Comparison of ENCODE assay signal across 3 worm cellular contexts in the genomic region with DNA sequence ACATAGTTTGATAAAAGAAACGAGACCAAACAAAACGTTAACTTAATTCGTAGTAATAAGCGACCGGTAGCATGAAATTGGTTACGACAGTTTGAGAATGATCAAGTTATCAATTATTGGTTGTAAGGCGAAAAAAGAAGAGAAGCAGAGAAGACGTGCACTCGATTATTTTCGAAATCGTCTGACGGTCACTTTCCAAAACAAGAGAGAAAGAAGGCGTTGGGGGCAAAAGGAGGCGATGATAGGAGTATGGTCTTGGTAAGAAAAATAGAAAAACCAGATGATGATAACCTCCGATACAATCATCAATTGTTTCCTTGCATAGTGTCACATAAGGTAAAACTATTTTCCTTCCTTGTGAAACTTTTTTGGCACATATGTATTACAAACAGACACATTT.
TF ChIP-seq lines count a peak whose summit lies in the region.

No protein-coding gene starts in this region.

TF ChIP-seq in whole organism, L1 larva, 84 proteins besides CTCF, POLR2A, EP300 and RAD21:
- TF ChIP-seq nhr-20 (tag; optimal IDR thresholded peaks at IDR 0.05; lab: Kevin White, UChicago) (peak; percentile 40), nhr-85 (tag; lab: Kevin White, UChicago) (peak; percentile 70), elt-3 (tag; optimal IDR thresholded peaks at IDR 0.05; lab: Kevin White, UChicago) (peak in 1 of 6 experiments; percentile 25), lin-14 (GFP tag; optimal IDR thresholded peaks at IDR 0.05; lab: Kevin White, UChicago) (peak; percentile 45), nhr-84 (tag; optimal IDR thresholded peaks at IDR 0.05; lab: Kevin White, UChicago) (no peak), irx-1 (tag; optimal IDR thresholded peaks at IDR 0.05; lab: Kevin White, UChicago) (no peak), lin-35 (GFP tag; optimal IDR thresholded peaks at IDR 0.05; lab: Kevin White, UChicago) (peak in 1 of 2 experiments; percentile 31), blmp-1 (tag; optimal IDR thresholded peaks at IDR 0.05; lab: Kevin White, UChicago) (peak; percentile 64), snu-23 (GFP tag; optimal IDR thresholded peaks at IDR 0.05; lab: Kevin White, UChicago) (peak; percentile 24), mdl-1 (tag; optimal IDR thresholded peaks at IDR 0.05; lab: Kevin White, UChicago) (no peak), unc-130 (tag; optimal IDR thresholded peaks at IDR 0.05; lab: Kevin White, UChicago) (peak; percentile 44)

TF ChIP-seq in whole organism, L2 larva, 48 proteins besides CTCF, POLR2A, EP300 and RAD21:
- no peak for TF ChIP-seq egl-27 (tag; optimal IDR thresholded peaks at IDR 0.05; lab: Kevin White, UChicago)
- TF ChIP-seq peb-1 (tag; optimal IDR thresholded peaks at IDR 0.05; lab: Kevin White, UChicago) = no peak
- peak; percentile 19 for TF ChIP-seq nhr-25 (tag; optimal IDR thresholded peaks at IDR 0.05; lab: Kevin White, UChicago)
- TF ChIP-seq lin-13 (GFP tag; optimal IDR thresholded peaks at IDR 0.05; lab: Kevin White, UChicago) = no peak
- TF ChIP-seq mbf-1 (tag; optimal IDR thresholded peaks at IDR 0.05; lab: Kevin White, UChicago) = no peak
- no peak for TF ChIP-seq nhr-237 (tag; optimal IDR thresholded peaks at IDR 0.05; lab: Kevin White, UChicago)
- peak; percentile 24 for TF ChIP-seq blmp-1 (tag; optimal IDR thresholded peaks at IDR 0.05; lab: Kevin White, UChicago; ENCODE audit: insufficient read depth)
- TF ChIP-seq nhr-23 (tag; optimal IDR thresholded peaks at IDR 0.05; lab: Kevin White, UChicago) = no peak
- TF ChIP-seq crh-2 (tag; optimal IDR thresholded peaks at IDR 0.05; lab: Kevin White, UChicago) = no peak

TF ChIP-seq in whole organism, L3 larva, 47 proteins besides CTCF, POLR2A, EP300 and RAD21:
- TF ChIP-seq elt-1 (tag; optimal IDR thresholded peaks at IDR 0.05; lab: Kevin White, UChicago) (no peak), nfya-1 (tag; optimal IDR thresholded peaks at IDR 0.05; lab: Kevin White, UChicago; ENCODE audit: insufficient read depth) (no peak), nhr-23 (tag; optimal IDR thresholded peaks at IDR 0.05; lab: Kevin White, UChicago) (peak; percentile 46), mml-1 (tag; optimal IDR thresholded peaks at IDR 0.05; lab: Kevin White, UChicago) (no peak), lsy-12 (tag; optimal IDR thresholded peaks at IDR 0.05; lab: Kevin White, UChicago) (no peak)
